Fruit fly (Drosophila melanogaster) whole organism, embryonic: Measurements from ENCODE around the gene VhaM9.7-b.

ENCODE experiments used
- Awh ChIP-seq: fragments of 200-800 bp; sonication (Bioruptor generic); IDR thresholded peaks from 2 replicates; pipeline ENCODE4, ENCODE4 v1.3.6; 2022; ENCODE audit warnings: missing biosample characterization, missing genetic modification characterization
- Bdp1 ChIP-seq: fragments of 200-800 bp; sonication (Bioruptor generic); optimal IDR thresholded peaks from 3 replicates; lab custom pipeline; 2016; ENCODE audit warnings: missing biosample characterization, missing genetic modification characterization
- Blimp-1 ChIP-seq: fragments of 200-800 bp; sonication (Bioruptor generic); optimal IDR thresholded peaks from 3 replicates; lab custom pipeline; 2018; ENCODE audit warnings: missing biosample characterization, missing genetic modification characterization, mild to moderate bottlenecking, moderate library complexity, missing genetic modification reagents
- CG10543 ChIP-seq: fragments of 200-800 bp; sonication (Bioruptor generic); optimal IDR thresholded peaks from 3 replicates; lab custom pipeline; 2017; ENCODE audit warnings: missing biosample characterization, mild to moderate bottlenecking, missing genetic modification characterization, moderate library complexity
- CG11696 ChIP-seq: fragments of 200-800 bp; sonication (Bioruptor generic); IDR thresholded peaks from 2 replicates; pipeline ENCODE4 v1.3.6; 2022; ENCODE audit warnings: missing biosample characterization, missing genetic modification characterization
- CG13287 ChIP-seq: fragments of 200-800 bp; sonication (Bioruptor generic); IDR thresholded peaks from 2 replicates; pipeline ENCODE4 v1.3.6; 2022; ENCODE audit warnings: missing biosample characterization, missing genetic modification characterization; ENCODE audit not compliant: partially characterized antibody
- CG14860 ChIP-seq: fragments of 200-800 bp; sonication (Bioruptor generic); IDR thresholded peaks from 3 replicates; pipeline ENCODE4 v1.3.6; 2022; ENCODE audit warnings: missing biosample characterization, missing genetic modification characterization; ENCODE audit not compliant: partially characterized antibody
- CG1602 ChIP-seq: fragments of 200-800 bp; sonication (Bioruptor generic); optimal IDR thresholded peaks from 3 replicates; lab custom pipeline; 2016; ENCODE audit warnings: missing biosample characterization, missing genetic modification characterization
- CG16813 ChIP-seq: fragments of 200-800 bp; sonication (Bioruptor generic); IDR thresholded peaks from 3 replicates; pipeline ENCODE4 v1.3.6; 2022; ENCODE audit warnings: missing biosample characterization, missing genetic modification characterization; ENCODE audit not compliant: partially characterized antibody
- CG18011 ChIP-seq: fragments of 200-800 bp; sonication (Bioruptor generic); optimal IDR thresholded peaks from 2 replicates; lab custom pipeline; 2017; ENCODE audit warnings: missing biosample characterization, missing genetic modification characterization, mild to moderate bottlenecking, moderate library complexity, missing genotype
- CG30020 ChIP-seq: fragments of 200-800 bp; optimal IDR thresholded peaks from 2 replicates; lab custom pipeline; 2019; ENCODE audit warnings: missing biosample characterization, mild to moderate bottlenecking, missing genetic modification characterization, moderate library complexity
- CG34422 ChIP-seq: fragments of 200-800 bp; sonication (Bioruptor generic); IDR thresholded peaks from 3 replicates; pipeline ENCODE4 v1.3.6; 2022; ENCODE audit warnings: missing biosample characterization, missing genetic modification characterization
- CG42726 ChIP-seq: fragments of 200-800 bp; sonication (Bioruptor generic); IDR thresholded peaks from 2 replicates; pipeline ENCODE4 v1.3.6; 2022; ENCODE audit warnings: missing biosample characterization, missing genetic modification characterization; ENCODE audit not compliant: partially characterized antibody
- CG5953 ChIP-seq: fragments of 200-800 bp; sonication (Bioruptor generic); IDR thresholded peaks from 2 replicates; pipeline ENCODE4 v1.3.6; 2022; ENCODE audit warnings: missing biosample characterization, missing genetic modification characterization
- CG6683 ChIP-seq: fragments of 200-800 bp; sonication (Bioruptor generic); optimal IDR thresholded peaks from 2 replicates; lab custom pipeline; 2017; ENCODE audit warnings: missing biosample characterization, mild to moderate bottlenecking, missing genetic modification characterization, missing genetic modification reagents
- CG6791 ChIP-seq: fragments of 200-800 bp; sonication (Bioruptor generic); IDR thresholded peaks from 3 replicates; pipeline ENCODE4 v1.3.6; 2022; ENCODE audit warnings: missing biosample characterization, missing genetic modification characterization; ENCODE audit not compliant: partially characterized antibody
- CG8290 ChIP-seq, 3 experiments: fragments of 200-800 bp; sonication (Bioruptor generic); optimal IDR thresholded peaks; 2 replicates each; lab custom pipeline; 2016 to 2019; ENCODE audit warnings: missing biosample characterization in 3 of 3, missing genetic modification characterization in 3 of 3, mild to moderate bottlenecking in 2 of 3, moderate library complexity in 1 of 3
- CG8924 ChIP-seq: fragments of 200-800 bp; optimal IDR thresholded peaks from 3 replicates; lab custom pipeline; 2019; ENCODE audit warnings: missing biosample characterization, mild to moderate bottlenecking, missing genetic modification characterization, moderate library complexity
- CG9437 ChIP-seq: fragments of 200-800 bp; sonication (Bioruptor generic); optimal IDR thresholded peaks from 2 replicates; lab custom pipeline; 2018; ENCODE audit warnings: missing biosample characterization, mild to moderate bottlenecking, missing genetic modification characterization
- Doc3 ChIP-seq: fragments of 200-800 bp; sonication (Bioruptor generic); IDR thresholded peaks from 3 replicates; pipeline ENCODE4 v1.3.6; 2022; ENCODE audit warnings: missing biosample characterization, missing genetic modification characterization; ENCODE audit not compliant: partially characterized antibody
- E2f2 ChIP-seq: fragments of 200-800 bp; sonication (Bioruptor generic); IDR thresholded peaks from 2 replicates; pipeline ENCODE4 v1.3.6; 2022; ENCODE audit warnings: missing biosample characterization, missing genetic modification characterization
- HHEX ChIP-seq: fragments of 200-800 bp; sonication (Bioruptor generic); optimal IDR thresholded peaks from 3 replicates; lab custom pipeline; 2017; ENCODE audit warnings: missing biosample characterization, mild to moderate bottlenecking, missing genetic modification characterization, missing genetic modification reagents
- HLH4C ChIP-seq: fragments of 200-800 bp; sonication (Bioruptor generic); IDR thresholded peaks from 3 replicates; pipeline ENCODE4 v1.3.6; 2022; ENCODE audit warnings: missing biosample characterization, missing genetic modification characterization; ENCODE audit not compliant: partially characterized antibody
- Jarid2 ChIP-seq: fragments of 200-800 bp; sonication (Bioruptor generic); optimal IDR thresholded peaks from 3 replicates; lab custom pipeline; 2017; ENCODE audit warnings: mild to moderate bottlenecking, missing biosample characterization, missing genetic modification reagents, missing genetic modification characterization
- Max ChIP-seq: fragments of 200-800 bp; sonication (Bioruptor generic); optimal IDR thresholded peaks from 2 replicates; lab custom pipeline; 2016; ENCODE audit warnings: missing biosample characterization, mild to moderate bottlenecking, missing genetic modification characterization
- Pdp1 ChIP-seq, 2 experiments: fragments of 200-800 bp; sonication (Bioruptor generic); optimal IDR thresholded peaks; 3 replicates each; lab custom pipeline; 2016; ENCODE audit warnings: missing biosample characterization in 2 of 2, missing genetic modification characterization in 2 of 2, mild to moderate bottlenecking in 1 of 2, moderate library complexity in 1 of 2
- Poxn ChIP-seq: fragments of 200-800 bp; sonication (Bioruptor generic); IDR thresholded peaks from 2 replicates; pipeline ENCODE4 v1.3.6; 2022; ENCODE audit warnings: missing biosample characterization, missing genetic modification characterization
- Scr ChIP-seq: fragments of 200-800 bp; sonication (Bioruptor generic); IDR thresholded peaks from 2 replicates; pipeline ENCODE4 v1.3.6; 2022; ENCODE audit warnings: missing biosample characterization, missing genetic modification characterization; ENCODE audit not compliant: partially characterized antibody
- Sin3A ChIP-seq: fragments of >200 bp; optimal IDR thresholded peaks from 2 replicates; lab custom pipeline; 2018
- ac ChIP-seq: fragments of 200-800 bp; sonication (Bioruptor generic); optimal IDR thresholded peaks from 3 replicates; lab custom pipeline; 2017; ENCODE audit warnings: missing biosample characterization, mild to moderate bottlenecking, missing genetic modification characterization
- bbx ChIP-seq: fragments of 200-800 bp; sonication (Bioruptor generic); IDR thresholded peaks from 2 replicates; pipeline ENCODE4 v1.3.6; 2022; ENCODE audit warnings: missing biosample characterization, missing genetic modification characterization; ENCODE audit not compliant: partially characterized antibody
- bowl ChIP-seq: fragments of 200-800 bp; sonication (Bioruptor generic); IDR thresholded peaks from 2 replicates; pipeline ENCODE4 v1.3.6; 2022; ENCODE audit warnings: missing biosample characterization, missing genetic modification characterization
- chinmo ChIP-seq: fragments of 200-800 bp; sonication (Bioruptor generic); IDR thresholded peaks from 4 replicates; pipeline ENCODE4 v1.3.6; 2022; ENCODE audit warnings: missing biosample characterization, missing genetic modification characterization; ENCODE audit not compliant: partially characterized antibody
- da ChIP-seq: fragments of 200-800 bp; sonication (Bioruptor generic); optimal IDR thresholded peaks from 2 replicates; lab custom pipeline; 2016; ENCODE audit warnings: missing biosample characterization, missing genetic modification characterization
- dpn ChIP-seq, 2 experiments: fragments of 200-800 bp; sonication (Bioruptor generic); optimal IDR thresholded peaks; 3 replicates each; lab custom pipeline; 2016; ENCODE audit warnings: missing biosample characterization in 2 of 2, missing genetic modification characterization in 2 of 2
- gfzf ChIP-seq: fragments of 200-800 bp; sonication (Bioruptor generic); optimal IDR thresholded peaks from 2 replicates; lab custom pipeline; 2016; ENCODE audit warnings: missing biosample characterization, mild to moderate bottlenecking, missing genetic modification characterization, moderate library complexity
- grn ChIP-seq: fragments of 200-800 bp; sonication (Bioruptor generic); optimal IDR thresholded peaks from 3 replicates; lab custom pipeline; 2017; ENCODE audit warnings: missing biosample characterization, missing genetic modification characterization
- hbn ChIP-seq: fragments of 200-800 bp; sonication (Bioruptor generic); IDR thresholded peaks from 2 replicates; pipeline ENCODE4 v1.3.6; 2022; ENCODE audit warnings: missing biosample characterization, missing genetic modification characterization; ENCODE audit not compliant: partially characterized antibody
- inv ChIP-seq: fragments of 200-800 bp; sonication (Bioruptor generic); IDR thresholded peaks from 2 replicates; pipeline ENCODE4 v1.3.6; 2022; ENCODE audit warnings: missing biosample characterization, missing genetic modification characterization; ENCODE audit not compliant: partially characterized antibody
- klu ChIP-seq: fragments of 200-800 bp; sonication (Bioruptor generic); IDR thresholded peaks from 2 replicates; pipeline ENCODE4 v1.3.6; 2022; ENCODE audit warnings: missing biosample characterization, missing genetic modification characterization
- knrl ChIP-seq: fragments of 200-800 bp; sonication (Bioruptor generic); IDR thresholded peaks from 3 replicates; pipeline ENCODE4 v1.3.6; 2022; ENCODE audit warnings: missing biosample characterization, missing genetic modification characterization; ENCODE audit not compliant: partially characterized antibody
- lab ChIP-seq: fragments of 200-800 bp; sonication (Bioruptor generic); optimal IDR thresholded peaks from 3 replicates; lab custom pipeline; 2017; ENCODE audit warnings: missing biosample characterization, missing genetic modification characterization, mild to moderate bottlenecking, moderate library complexity, missing genetic modification reagents
- sna ChIP-seq: fragments of 200-800 bp; sonication (Bioruptor generic); IDR thresholded peaks from 2 replicates; pipeline ENCODE4 v1.3.6; 2022; ENCODE audit warnings: missing biosample characterization, missing genetic modification characterization; ENCODE audit not compliant: partially characterized antibody
- sr ChIP-seq: fragments of 200-800 bp; sonication (Bioruptor generic); IDR thresholded peaks from 3 replicates; pipeline ENCODE4 v1.3.6; 2022; ENCODE audit warnings: missing biosample characterization, missing genetic modification characterization
- tna ChIP-seq: fragments of 200-800 bp; sonication (Bioruptor generic); IDR thresholded peaks from 2 replicates; pipeline ENCODE4 v1.3.6; 2022; ENCODE audit warnings: missing biosample characterization, missing genetic modification characterization; ENCODE audit not compliant: partially characterized antibody
- unc-4 ChIP-seq: fragments of 200-800 bp; sonication (Bioruptor generic); IDR thresholded peaks from 2 replicates; pipeline ENCODE4 v1.3.6; 2022; ENCODE audit warnings: missing biosample characterization, missing genetic modification characterization; ENCODE audit not compliant: partially characterized antibody
- zen2 ChIP-seq: fragments of 200-800 bp; sonication (Bioruptor generic); IDR thresholded peaks from 3 replicates; pipeline ENCODE4 v1.3.6; 2022; ENCODE audit warnings: missing biosample characterization, missing genetic modification characterization; ENCODE audit not compliant: partially characterized antibody

Gene VhaM9.7-b

dm6 chr3L:21554752-21555151 is 15.1 kb downstream of the VhaM9.7-b start, which contains the start of gene Wnk (continued):
- TF ChIP-seq Scr (GFP tag; lab: Robert Waterston, UW) (peak; percentile 73), bbx (GFP tag; lab: Robert Waterston, UW) (peak; percentile 83), inv (GFP tag; lab: Robert Waterston, UW) (peak; percentile 59), CG5953 (no peak), CG42726 (peak; percentile 34; the same call in 1 of the 2 replicates), CG16813 (GFP tag; lab: Robert Waterston, UW) (peak; percentile 71), CG6791 (peak; percentile 73), HLH4C (GFP tag; lab: Robert Waterston, UW) (peak; percentile 74), unc-4 (GFP tag; lab: Robert Waterston, UW) (peak; percentile 81), CG30020 (tag; lab: Kevin White, UChicago) (peak; percentile 36), CG14860 (peak; percentile 72), CG13287 (GFP tag; lab: Robert Waterston, UW) (peak; percentile 85), CG10543 (GFP tag; lab: Kevin White, UChicago) (no peak), zen2 (GFP tag; lab: Robert Waterston, UW) (peak; percentile 68), E2f2 (peak; percentile 30; the same call in 1 of the 2 replicates), ac (no peak), knrl (GFP tag; lab: Robert Waterston, UW) (peak; percentile 71), hbn (GFP tag; lab: Robert Waterston, UW) (peak; percentile 82), Doc3 (GFP tag; lab: Robert Waterston, UW) (peak; percentile 62; the same call in 2 of the 3 replicates), CG1602 (GFP tag; lab: Kevin White, UChicago) (no peak), tna (GFP tag; lab: Robert Waterston, UW) (peak; percentile 81), lab (GFP tag; lab: Kevin White, UChicago) (no peak), Jarid2 (no peak), sna (GFP tag; lab: Robert Waterston, UW) (peak; percentile 75), CG8924 (tag; lab: Kevin White, UChicago) (no peak), bowl (GFP tag; lab: Robert Waterston, UW) (no peak), klu (GFP tag; lab: Robert Waterston, UW) (no peak), chinmo (GFP tag; lab: Robert Waterston, UW) (peak; percentile 80; the same call in 1 of the 4 replicates), Sin3A (lab: Kevin White, UChicago) (peak; percentile 36)
- TF ChIP-seq, all 482 proteins: peak for 49

- TF ChIP-seq Poxn (GFP tag; lab: Robert Waterston, UW) (no peak), CG18011 (no peak), da (GFP tag; lab: Kevin White, UChicago) (no peak), CG6683 (GFP tag; lab: Kevin White, UChicago) (no peak), dpn (GFP tag; optimal IDR thresholded peaks at IDR 0.05; lab: Kevin White, UChicago) (no peak), CG8924 (tag; lab: Kevin White, UChicago) (no peak), sr (no peak), CG9437 (GFP tag; lab: Kevin White, UChicago) (no peak), gfzf (no peak), HHEX (no peak), Bdp1 (GFP tag; lab: Kevin White, UChicago) (no peak), CG34422 (no peak), CG8290 (GFP tag; optimal IDR thresholded peaks at IDR 0.05; lab: Kevin White, UChicago) (no peak), CG8290 (tag; optimal IDR thresholded peaks at IDR 0.05; lab: Kevin White, UChicago) (no peak), grn (GFP tag; lab: Kevin White, UChicago) (peak; percentile 33), Max (GFP tag; lab: Kevin White, UChicago) (no peak), CG11696 (GFP tag; lab: Robert Waterston, UW) (no peak), Pdp1 (GFP tag; optimal IDR thresholded peaks at IDR 0.05; lab: Kevin White, UChicago) (no peak), Awh (GFP tag; lab: Robert Waterston, UW) (0 out of 2 replicates have a peak, but pooled peaks have one; percentile 11), Blimp-1 (GFP tag; lab: Kevin White, UChicago) (peak; percentile 90)
Observed at dm6 chr3L:21558176-21558871, 18.7 kb downstream of the VhaM9.7-b start, which contains the start of gene CG7173. TSS of gene CG7173 (minus strand) at chr3L:21558226.
